Worm (Caenorhabditis elegans) whole organism, mixed stage, embryonic: ENCODE data around the gene hlh-14.

Source experiments
- M03D4.4 ChIP-seq: sonication (generic microtip); optimal IDR thresholded peaks from 2 replicates; lab custom pipeline; 2017; ENCODE audit warnings: mild to moderate bottlenecking, missing genetic modification characterization, missing compliant biosample characterization
- bed-3 ChIP-seq: fragments of 200-800 bp; sonication (Bioruptor generic); optimal IDR thresholded peaks from 3 replicates; lab custom pipeline; 2018; ENCODE audit warnings: mild to moderate bottlenecking, missing genetic modification characterization, moderate library complexity, missing compliant biosample characterization
- blmp-1 ChIP-seq: fragments of 150-350 bp; optimal IDR thresholded peaks from 2 replicates; lab custom pipeline; 2014; ENCODE audit warnings: missing biosample characterization, missing genetic modification characterization
- ceh-39 ChIP-seq: fragments of 150-350 bp; optimal IDR thresholded peaks from 2 replicates; lab custom pipeline; 2014; ENCODE audit warnings: missing biosample characterization, missing genetic modification characterization
- ceh-43 ChIP-seq: fragments of 200-800 bp; sonication (Bioruptor generic); optimal IDR thresholded peaks from 2 replicates; lab custom pipeline; 2018; ENCODE audit warnings: mild to moderate bottlenecking, missing genetic modification characterization, moderate library complexity, missing compliant biosample characterization
- ceh-83 ChIP-seq: fragments of 200-800 bp; sonication (Bioruptor generic); optimal IDR thresholded peaks from 2 replicates; lab custom pipeline; 2018; ENCODE audit warnings: mild to moderate bottlenecking, missing genetic modification characterization, missing compliant biosample characterization
- ces-1 ChIP-seq: fragments of 150-350 bp; optimal IDR thresholded peaks from 2 replicates; lab custom pipeline; 2014; ENCODE audit warnings: missing biosample characterization, missing genetic modification reagents, missing genetic modification characterization
- drap-1 ChIP-seq: fragments of 200-800 bp; sonication (Bioruptor generic); optimal IDR thresholded peaks from 3 replicates; lab custom pipeline; 2018; ENCODE audit warnings: mild to moderate bottlenecking, missing genetic modification characterization, missing compliant biosample characterization
- elt-1 ChIP-seq: sonication (generic microtip); optimal IDR thresholded peaks from 2 replicates; lab custom pipeline; 2017; ENCODE audit warnings: missing genetic modification characterization, mild to moderate bottlenecking, missing compliant biosample characterization, antibody characterized with exemption, moderate library complexity, borderline replicate concordance; ENCODE audit not compliant: insufficient read depth
- elt-3 ChIP-seq: fragments of 150-350 bp; optimal IDR thresholded peaks from 2 replicates; lab custom pipeline; 2014; ENCODE audit warnings: missing biosample characterization, missing genetic modification characterization
- flh-1 ChIP-seq: fragments of 200-800 bp; sonication (Bioruptor generic); optimal IDR thresholded peaks from 2 replicates; lab custom pipeline; 2018; ENCODE audit warnings: mild to moderate bottlenecking, missing genetic modification characterization, moderate library complexity, missing compliant biosample characterization
- ham-2 ChIP-seq: fragments of 200-800 bp; sonication (Bioruptor generic); optimal IDR thresholded peaks from 2 replicates; lab custom pipeline; 2018; ENCODE audit warnings: mild to moderate bottlenecking, missing genetic modification characterization, missing compliant biosample characterization
- hlh-1 ChIP-seq: fragments of 150-350 bp; optimal IDR thresholded peaks from 2 replicates; lab custom pipeline; 2014; ENCODE audit warnings: missing biosample characterization, missing genetic modification reagents, missing genetic modification characterization
- lin-32 ChIP-seq: fragments of 200-800 bp; sonication (Bioruptor generic); optimal IDR thresholded peaks from 2 replicates; lab custom pipeline; 2018; ENCODE audit warnings: mild to moderate bottlenecking, missing genetic modification characterization, missing compliant biosample characterization
- lsy-2 ChIP-seq: fragments of 150-350 bp; optimal IDR thresholded peaks from 2 replicates; lab custom pipeline; 2014; ENCODE audit warnings: missing biosample characterization, missing genetic modification characterization
- mab-5 ChIP-seq: fragments of 150-350 bp; optimal IDR thresholded peaks from 2 replicates; lab custom pipeline; 2014; ENCODE audit warnings: missing biosample characterization, missing genetic modification characterization
- mep-1 ChIP-seq: fragments of 150-350 bp; optimal IDR thresholded peaks from 2 replicates; lab custom pipeline; 2017; ENCODE audit warnings: missing biosample characterization, missing genetic modification reagents, missing genetic modification characterization, inconsistent platforms
- mls-2 ChIP-seq: sonication (generic microtip); optimal IDR thresholded peaks from 2 replicates; lab custom pipeline; 2016; ENCODE audit warnings: mild to moderate bottlenecking, missing genetic modification characterization, moderate library complexity, missing compliant biosample characterization
- nhr-12 ChIP-seq: fragments of 150-350 bp; optimal IDR thresholded peaks from 2 replicates; lab custom pipeline; 2014; ENCODE audit warnings: missing biosample characterization, missing genetic modification characterization
- nhr-2 ChIP-seq: fragments of 150-350 bp; optimal IDR thresholded peaks from 2 replicates; lab custom pipeline; 2014; ENCODE audit warnings: missing biosample characterization, missing genetic modification characterization
- nhr-28 ChIP-seq: fragments of 150-350 bp; optimal IDR thresholded peaks from 2 replicates; lab custom pipeline; 2014; ENCODE audit warnings: missing biosample characterization, missing genetic modification characterization
- nhr-76 ChIP-seq: sonication (generic microtip); optimal IDR thresholded peaks from 2 replicates; lab custom pipeline; 2017; ENCODE audit warnings: missing biosample characterization, missing genetic modification characterization
- pha-4 ChIP-seq: fragments of 150-350 bp; optimal IDR thresholded peaks from 2 replicates; lab custom pipeline; 2018; ENCODE audit warnings: missing biosample characterization, missing genetic modification reagents, missing genetic modification characterization
- sem-2 ChIP-seq: fragments of 200-800 bp; sonication (Bioruptor generic); optimal IDR thresholded peaks from 2 replicates; lab custom pipeline; 2018; ENCODE audit warnings: mild to moderate bottlenecking, missing genetic modification characterization, missing compliant biosample characterization
- snpc-4 ChIP-seq: fragments of 150-350 bp; optimal IDR thresholded peaks from 2 replicates; lab custom pipeline; 2014; ENCODE audit warnings: missing biosample characterization, missing genetic modification characterization
- sptf-1 ChIP-seq: sonication (generic microtip); optimal IDR thresholded peaks from 2 replicates; lab custom pipeline; 2017; ENCODE audit warnings: mild to moderate bottlenecking, missing genetic modification characterization, moderate library complexity, missing compliant biosample characterization
- tbx-8 ChIP-seq: fragments of 200-800 bp; sonication (Bioruptor generic); optimal IDR thresholded peaks from 2 replicates; lab custom pipeline; 2018; ENCODE audit warnings: mild to moderate bottlenecking, missing genetic modification characterization, moderate library complexity, missing compliant biosample characterization
- unc-120 ChIP-seq: sonication (generic microtip); optimal IDR thresholded peaks from 2 replicates; lab custom pipeline; 2017; ENCODE audit warnings: missing genetic modification characterization, missing compliant biosample characterization; ENCODE audit not compliant: poor library complexity, severe bottlenecking
- unc-39 ChIP-seq: fragments of 150-350 bp; optimal IDR thresholded peaks from 2 replicates; lab custom pipeline; 2014; ENCODE audit warnings: missing biosample characterization, missing genetic modification characterization
- unc-62 ChIP-seq: fragments of 150-350 bp; optimal IDR thresholded peaks from 2 replicates; lab custom pipeline; 2014; ENCODE audit warnings: missing biosample characterization, missing genetic modification reagents, missing genetic modification characterization
- ztf-11 ChIP-seq: fragments of 150-350 bp; optimal IDR thresholded peaks from 2 replicates; lab custom pipeline; 2014; ENCODE audit warnings: missing biosample characterization, missing genetic modification characterization

Gene hlh-14

DNA sequence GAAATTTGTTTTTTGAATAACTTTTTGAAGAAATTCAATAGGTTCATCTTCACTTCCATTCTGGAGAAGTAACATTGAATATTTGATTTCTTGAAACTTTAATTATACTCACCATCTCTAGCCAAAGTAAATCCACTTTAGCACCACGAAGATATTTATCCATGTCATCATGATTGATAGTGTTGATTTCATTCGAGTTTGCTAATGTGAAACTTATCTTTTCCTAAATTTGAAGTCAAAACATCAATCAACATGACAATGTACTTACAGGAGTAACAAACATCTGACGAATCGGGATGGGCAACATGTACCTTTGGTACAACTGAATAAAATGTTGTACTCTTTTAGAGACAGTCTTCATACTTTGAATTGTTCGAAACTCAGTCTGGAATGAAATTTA lies 41.4 kb downstream of the hlh-14 start:
- TF ChIP-seq nhr-12 (tag; lab: Kevin White, UChicago): no peak
- no peak for TF ChIP-seq unc-62
- TF ChIP-seq, all 35 proteins: peak for 0

DNA sequence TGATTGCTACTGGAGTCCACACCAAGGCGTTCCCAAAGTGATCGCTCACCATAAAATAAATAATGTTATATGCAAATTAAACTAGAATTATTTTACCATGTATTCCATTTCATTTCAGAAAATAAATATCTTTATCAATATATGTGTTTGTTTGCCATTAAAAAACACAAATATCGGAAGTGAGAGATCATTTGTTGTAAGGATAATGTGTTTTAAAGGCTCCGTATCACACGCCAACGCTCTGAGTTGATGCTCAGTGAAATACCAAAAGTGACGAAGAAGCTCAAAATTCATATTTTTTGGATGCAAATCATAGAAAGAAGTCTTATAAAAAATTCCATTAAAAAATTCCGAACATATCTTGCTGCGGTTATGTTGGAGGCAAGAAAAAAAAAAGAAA lies 42.5 kb downstream of the hlh-14 start:
- TF ChIP-seq nhr-12 (tag; lab: Kevin White, UChicago): no peak
- TF ChIP-seq nhr-2 (tag; lab: Kevin White, UChicago): no peak
- TF ChIP-seq lsy-2 (tag; lab: Kevin White, UChicago): no peak
- no peak for TF ChIP-seq elt-1
- no peak for TF ChIP-seq bed-3 (GFP tag; lab: Kevin White, UChicago)
- TF ChIP-seq unc-120 (tag; lab: Kevin White, UChicago): no peak
- TF ChIP-seq flh-1: no peak
- TF ChIP-seq unc-62: no peak
- no peak for TF ChIP-seq elt-3 (tag; lab: Kevin White, UChicago)
- TF ChIP-seq tbx-8 (GFP tag; lab: Kevin White, UChicago): no peak
- no peak for TF ChIP-seq ceh-43 (GFP tag; lab: Kevin White, UChicago)
- TF ChIP-seq mep-1 (tag; lab: Kevin White, UChicago): no peak
- no peak for TF ChIP-seq ceh-39 (tag; lab: Kevin White, UChicago)
- TF ChIP-seq, all 35 proteins: peak for 0

DNA sequence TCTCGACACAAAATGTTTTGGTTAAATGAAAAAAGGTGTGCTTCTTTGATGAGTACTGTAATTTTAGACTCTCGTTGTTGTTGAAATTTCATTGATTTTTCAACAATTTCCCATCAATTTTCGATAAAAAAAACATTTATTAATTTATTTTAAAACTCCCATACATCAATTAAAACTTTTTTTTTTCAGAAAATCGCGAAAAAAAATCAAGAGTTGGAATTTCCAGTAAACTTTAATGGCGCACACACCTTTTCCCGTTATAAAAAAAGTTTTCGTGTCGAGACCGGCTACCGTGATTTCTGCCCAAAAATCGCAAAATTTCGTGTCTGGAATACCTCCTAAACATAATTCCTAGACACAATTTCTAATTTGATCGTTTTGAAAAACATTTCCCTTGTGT lies 43.9 kb downstream of the hlh-14 start, which contains the start of gene C25H3.14:
C25H3.14 (plus strand) TSS at position 301 of the 400 bp plus-strand sequence.
- TF ChIP-seq nhr-28 (no peak), bed-3 (GFP tag; lab: Kevin White, UChicago) (no peak), ceh-39 (tag; lab: Kevin White, UChicago) (no peak), tbx-8 (GFP tag; lab: Kevin White, UChicago) (no peak), lin-32 (GFP tag; lab: Kevin White, UChicago) (no peak), unc-120 (tag; lab: Kevin White, UChicago) (no peak), sem-2 (GFP tag; lab: Kevin White, UChicago) (no peak), ham-2 (GFP tag; lab: Kevin White, UChicago) (no peak), blmp-1 (tag; lab: Kevin White, UChicago) (no peak), unc-39 (tag; lab: Kevin White, UChicago) (no peak), M03D4.4 (tag; lab: Kevin White, UChicago) (no peak), drap-1 (GFP tag; lab: Kevin White, UChicago) (no peak), ces-1 (GFP tag; lab: Kevin White, UChicago) (no peak), mls-2 (tag; lab: Kevin White, UChicago) (no peak), ztf-11 (tag; lab: Kevin White, UChicago) (no peak), mep-1 (tag; lab: Kevin White, UChicago) (no peak), mab-5 (tag; lab: Kevin White, UChicago) (no peak)

DNA sequence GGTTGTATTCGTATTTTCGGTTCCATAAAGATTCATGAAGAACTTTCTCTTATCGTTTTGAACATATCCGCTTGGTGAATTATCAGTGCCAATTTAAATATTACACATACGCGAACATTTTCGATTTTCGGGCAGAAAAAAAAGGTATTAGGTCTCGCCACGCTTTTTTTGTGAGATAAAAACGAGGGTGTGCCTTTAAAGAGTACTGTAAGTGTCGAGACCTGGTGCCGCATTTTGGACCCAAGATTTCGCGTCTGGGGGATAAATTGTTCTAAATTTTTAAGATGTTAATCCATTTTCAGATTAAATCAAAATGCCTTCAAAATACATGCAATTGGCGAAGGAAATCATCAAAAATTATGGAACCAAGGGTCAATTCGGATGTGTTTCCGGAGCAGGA lies 44.8 kb downstream of the hlh-14 start, which contains the start of gene C25H3.3:
C25H3.3 (plus strand) TSS at position 301 of the 400 bp plus-strand sequence.
- no peak for TF ChIP-seq ces-1 (GFP tag; lab: Kevin White, UChicago)
- TF ChIP-seq ceh-83 (GFP tag; lab: Kevin White, UChicago): no peak
- TF ChIP-seq sem-2 (GFP tag; lab: Kevin White, UChicago): no peak
- no peak for TF ChIP-seq ceh-43 (GFP tag; lab: Kevin White, UChicago)
- TF ChIP-seq sptf-1 (tag; lab: Kevin White, UChicago): no peak
- no peak for TF ChIP-seq elt-1
- TF ChIP-seq ztf-11 (tag; lab: Kevin White, UChicago): no peak
- no peak for TF ChIP-seq hlh-1
- TF ChIP-seq lin-32 (GFP tag; lab: Kevin White, UChicago): no peak
- TF ChIP-seq snpc-4: no peak
- no peak for TF ChIP-seq nhr-76
- TF ChIP-seq mep-1 (tag; lab: Kevin White, UChicago): no peak
- TF ChIP-seq pha-4 (tag; lab: Kevin White, UChicago): no peak

DNA sequence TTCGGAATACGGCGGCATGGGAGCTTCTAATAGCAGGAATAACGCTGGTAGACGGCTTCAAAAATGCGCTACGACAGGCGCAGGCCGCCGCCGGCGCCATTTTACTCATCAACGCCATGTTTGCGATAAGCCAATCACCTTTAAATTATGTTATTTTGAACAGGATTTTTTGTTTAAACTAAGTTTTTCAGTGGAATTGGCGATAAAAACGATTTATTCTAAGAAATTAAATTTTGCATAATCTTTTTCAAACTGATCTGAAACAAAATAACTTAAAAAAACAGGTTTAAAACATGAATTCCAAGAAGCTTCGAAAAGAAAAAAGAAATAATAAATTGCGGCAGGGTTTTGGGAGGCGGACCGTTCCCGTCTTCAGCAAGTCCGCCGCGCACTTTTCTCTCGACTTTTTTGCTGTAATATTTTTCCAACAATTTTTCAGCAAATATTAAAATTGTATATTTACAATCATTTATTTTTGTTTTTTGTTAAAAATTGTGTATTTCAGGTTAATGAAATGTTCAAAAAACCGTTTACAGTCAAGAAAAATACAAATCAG lies 47.4 kb downstream of the hlh-14 start, which contains the start of the genes ndub-5 and eif-2D:
ndub-5 (minus strand) TSS at position 138 of the 556 bp plus-strand sequence.
eif-2D (plus strand) TSS at position 506 of the 556 bp plus-strand sequence.
- TF ChIP-seq nhr-28: no peak
- TF ChIP-seq mep-1 (tag; lab: Kevin White, UChicago): peak; percentile 37
- TF ChIP-seq blmp-1 (tag; lab: Kevin White, UChicago): no peak
- no peak for TF ChIP-seq bed-3 (GFP tag; lab: Kevin White, UChicago)
- no peak for TF ChIP-seq pha-4 (tag; lab: Kevin White, UChicago)
- peak; percentile 2 for TF ChIP-seq lsy-2 (tag; lab: Kevin White, UChicago)
- TF ChIP-seq unc-62: no peak
- no peak for TF ChIP-seq ceh-83 (GFP tag; lab: Kevin White, UChicago)
- no peak for TF ChIP-seq ztf-11 (tag; lab: Kevin White, UChicago)
- no peak for TF ChIP-seq flh-1
- no peak for TF ChIP-seq nhr-12 (tag; lab: Kevin White, UChicago)
